Fruit fly (Drosophila melanogaster) whole organism: ENCODE measurements around the gene Ddr.

ENCODE experiments used
- CG8478 ChIP-seq: fragments of >200 bp; optimal IDR thresholded peaks from 2 replicates; lab custom pipeline; 2018; ENCODE audit warnings: inconsistent platforms
- Dll ChIP-seq: fragments of >200 bp; optimal IDR thresholded peaks from 2 replicates; lab custom pipeline; 2017
- EcR ChIP-seq, 2 experiments: fragments of >200 bp; optimal IDR thresholded peaks; 2 replicates each; lab custom pipeline; 2017; ENCODE audit warnings: missing biosample characterization in 2 of 2, missing genetic modification characterization in 2 of 2, missing genetic modification reagents in 2 of 2
- pan ChIP-seq: fragments of >200 bp; optimal IDR thresholded peaks from 2 replicates; lab custom pipeline; 2017
- psq ChIP-seq: fragments of >200 bp; optimal IDR thresholded peaks from 2 replicates; lab custom pipeline; 2017
- usp ChIP-seq: fragments of >200 bp; optimal IDR thresholded peaks from 2 replicates; lab custom pipeline; 2017; ENCODE audit warnings: missing biosample characterization, missing genetic modification characterization, mixed read lengths

The Ddr gene

dm6 chr2L:6276815-6277214, 23.9 kb downstream of the Ddr start:
- TF ChIP-seq CG8478 (lab: Kevin White, UChicago) (no peak), usp (no peak), pan (lab: Kevin White, UChicago) (no peak), EcR (GFP tag; optimal IDR thresholded peaks at IDR 0.05; lab: Kevin White, UChicago) (no peak), psq (lab: Kevin White, UChicago) (no peak), Dll (lab: Kevin White, UChicago) (no peak)

- TF ChIP-seq pan (lab: Kevin White, UChicago): no peak
- TF ChIP-seq usp: no peak
- no peak for TF ChIP-seq Dll (lab: Kevin White, UChicago)
Observed at dm6 chr2L:6280328-6280727, 27.4 kb downstream of the Ddr start.

dm6 chr2L:6283376-6283775, 30.5 kb downstream of the Ddr start:
- no peak for TF ChIP-seq EcR (GFP tag; optimal IDR thresholded peaks at IDR 0.05; lab: Kevin White, UChicago)
- no peak for TF ChIP-seq pan (lab: Kevin White, UChicago)
- TF ChIP-seq Dll (lab: Kevin White, UChicago): no peak
- no peak for TF ChIP-seq usp
- TF ChIP-seq CG8478 (lab: Kevin White, UChicago): no peak

dm6 chr2L:6291605-6292004, 38.7 kb downstream of the Ddr start:
- no peak for TF ChIP-seq Dll (lab: Kevin White, UChicago)
- TF ChIP-seq psq (lab: Kevin White, UChicago): no peak
- no peak for TF ChIP-seq usp
- no peak for TF ChIP-seq CG8478 (lab: Kevin White, UChicago)
- no peak for TF ChIP-seq EcR (GFP tag; optimal IDR thresholded peaks at IDR 0.05; lab: Kevin White, UChicago)
- no peak for TF ChIP-seq pan (lab: Kevin White, UChicago)

- TF ChIP-seq pan (lab: Kevin White, UChicago) (no peak), Dll (lab: Kevin White, UChicago) (no peak), CG8478 (lab: Kevin White, UChicago) (no peak), EcR (GFP tag; optimal IDR thresholded peaks at IDR 0.05; lab: Kevin White, UChicago) (no peak), usp (no peak), psq (lab: Kevin White, UChicago) (no peak)
Observed at dm6 chr2L:6301616-6302015, 48.7 kb downstream of the Ddr start.

- no peak for TF ChIP-seq usp
- TF ChIP-seq Dll (lab: Kevin White, UChicago): no peak
Observed at dm6 chr2L:6306895-6307294, 54.0 kb downstream of the Ddr start.

dm6 chr2L:6308651-6309050, 55.7 kb downstream of the Ddr start, which contains the start of the genes CG43922 and CG13984:
TSS of gene CG43922 (minus strand) at chr2L:6308751.
TSS of gene CG13984 (plus strand) at chr2L:6308819.
- no peak for TF ChIP-seq psq (lab: Kevin White, UChicago)
- no peak for TF ChIP-seq pan (lab: Kevin White, UChicago)
- no peak for TF ChIP-seq usp
- TF ChIP-seq Dll (lab: Kevin White, UChicago): no peak
- TF ChIP-seq CG8478 (lab: Kevin White, UChicago): no peak
- no peak for TF ChIP-seq EcR (GFP tag; optimal IDR thresholded peaks at IDR 0.05; lab: Kevin White, UChicago)

dm6 chr2L:6309879-6310278, 57.0 kb downstream of the Ddr start:
- TF ChIP-seq pan (lab: Kevin White, UChicago) (no peak), psq (lab: Kevin White, UChicago) (no peak), EcR (GFP tag; optimal IDR thresholded peaks at IDR 0.05; lab: Kevin White, UChicago) (no peak), Dll (lab: Kevin White, UChicago) (no peak), usp (no peak), CG8478 (lab: Kevin White, UChicago) (no peak)

- TF ChIP-seq psq (lab: Kevin White, UChicago) (no peak), pan (lab: Kevin White, UChicago) (no peak), EcR (GFP tag; optimal IDR thresholded peaks at IDR 0.05; lab: Kevin White, UChicago) (no peak), Dll (lab: Kevin White, UChicago) (no peak), usp (no peak), CG8478 (lab: Kevin White, UChicago) (no peak)
Observed at dm6 chr2L:6319068-6319467, 66.1 kb downstream of the Ddr start.

- TF ChIP-seq CG8478 (lab: Kevin White, UChicago) (peak; percentile 90), Dll (lab: Kevin White, UChicago) (no peak), EcR (GFP tag; optimal IDR thresholded peaks at IDR 0.05; lab: Kevin White, UChicago) (no peak)
Observed at dm6 chr2L:6323536-6324385, 70.8 kb downstream of the Ddr start, which contains the start of gene PDZ-GEF. TSS of gene PDZ-GEF (plus strand) at chr2L:6323767.

- peak; percentile 44 for TF ChIP-seq Dll (lab: Kevin White, UChicago)
- TF ChIP-seq CG8478 (lab: Kevin White, UChicago): peak; percentile 56
- TF ChIP-seq usp: no peak
- TF ChIP-seq psq (lab: Kevin White, UChicago): no peak
Observed at dm6 chr2L:6324386-6324744, 71.4 kb downstream of the Ddr start.

- TF ChIP-seq EcR (GFP tag; optimal IDR thresholded peaks at IDR 0.05; lab: Kevin White, UChicago) (no peak), pan (lab: Kevin White, UChicago) (no peak), CG8478 (lab: Kevin White, UChicago) (no peak), usp (no peak), psq (lab: Kevin White, UChicago) (no peak), Dll (lab: Kevin White, UChicago) (no peak)
Observed at dm6 chr2L:6337843-6338366, 85.0 kb downstream of the Ddr start.
